Worm (Caenorhabditis elegans) whole organism, L4 larva: Measurements from ENCODE around the gene mmad-1.

Source experiments
- aly-2 ChIP-seq: sonication (generic microtip); optimal IDR thresholded peaks from 2 replicates; lab custom pipeline; 2018; ENCODE audit warnings: missing biosample characterization, missing genetic modification characterization
- ama-1 ChIP-seq: fragments of 150-350 bp; optimal IDR thresholded peaks from 2 replicates; lab custom pipeline; 2014; ENCODE audit warnings: inconsistent platforms, mixed read lengths
- ceh-82 ChIP-seq: sonication (generic microtip); optimal IDR thresholded peaks from 2 replicates; lab custom pipeline; 2017; ENCODE audit warnings: missing biosample characterization, missing genetic modification characterization
- dve-1 ChIP-seq: sonication (generic microtip); optimal IDR thresholded peaks from 2 replicates; lab custom pipeline; 2017; ENCODE audit warnings: antibody characterized with exemption, mild to moderate bottlenecking, missing genetic modification characterization, missing compliant biosample characterization; ENCODE audit not compliant: insufficient read depth
- egl-27 ChIP-seq: sonication (generic microtip); optimal IDR thresholded peaks from 3 replicates; lab custom pipeline; 2017; ENCODE audit warnings: missing biosample characterization, missing genetic modification reagents, missing genetic modification characterization
- lin-38 ChIP-seq: fragments of 200-800 bp; sonication (Bioruptor generic); IDR thresholded peaks from 2 replicates; pipeline ENCODE4 v1.3.6; 2022; ENCODE audit warnings: missing genetic modification reagents, missing genetic modification characterization, missing compliant biosample characterization
- lin-39 ChIP-seq: fragments of 150-350 bp; optimal IDR thresholded peaks from 2 replicates; lab custom pipeline; 2014; ENCODE audit warnings: missing biosample characterization, missing genetic modification reagents, missing genetic modification characterization
- mdt-29 ChIP-seq: fragments of 200-800 bp; sonication (Bioruptor generic); IDR thresholded peaks from 2 replicates; pipeline ENCODE4 v1.3.6; 2022; ENCODE audit warnings: missing genetic modification reagents, missing genetic modification characterization, missing compliant biosample characterization
- mep-1 ChIP-seq: fragments of 150-350 bp; sonication (generic microtip); optimal IDR thresholded peaks from 3 replicates; lab custom pipeline; 2014; ENCODE audit warnings: missing biosample characterization, missing genetic modification characterization
- nhr-28 ChIP-seq: fragments of 150-350 bp; optimal IDR thresholded peaks from 2 replicates; lab custom pipeline; 2014; ENCODE audit warnings: missing biosample characterization, missing genetic modification characterization
- pha-4 ChIP-seq, 2 experiments: fragments of 150-350 bp in 1 of 2; fragments of 200-800 bp in 1 of 2; sonication (Bioruptor generic) in 1 of 2; IDR thresholded peaks in 1 of 2; optimal IDR thresholded peaks in 1 of 2; 2 replicates each; pipeline versions ENCODE4 v1.3.6 to Lab custom; 2014 to 2022; ENCODE audit warnings: missing genetic modification characterization in 2 of 2, missing genetic modification reagents in 2 of 2, missing biosample characterization in 1 of 2, missing compliant biosample characterization in 1 of 2
- saeg-2 ChIP-seq: fragments of 200-800 bp; sonication (Bioruptor generic); IDR thresholded peaks from 2 replicates; pipeline ENCODE4 v1.3.6; 2022; ENCODE audit warnings: missing genetic modification reagents, missing genetic modification characterization, missing compliant biosample characterization

ce11 chrIII:13526702-13527101 is 22.1 kb downstream of the mmad-1 start:
- no peak for TF ChIP-seq lin-38 (GFP tag; lab: Robert Waterston, UW)
- no peak for TF ChIP-seq nhr-28 (tag; lab: Kevin White, UChicago)
- no peak for TF ChIP-seq mdt-29
- TF ChIP-seq saeg-2 (GFP tag; lab: Robert Waterston, UW) = no peak
- no peak for TF ChIP-seq aly-2 (tag; lab: Kevin White, UChicago)
- no peak for TF ChIP-seq ama-1 (lab: Kevin White, UChicago)
- no peak for TF ChIP-seq ceh-82
- no peak for TF ChIP-seq dve-1 (tag; lab: Kevin White, UChicago)
- TF ChIP-seq mep-1 (tag; lab: Kevin White, UChicago) = no peak
- no peak for TF ChIP-seq pha-4 (GFP tag; IDR thresholded peaks at IDR 0.05; lab: Robert Waterston, UW)
- no peak for TF ChIP-seq pha-4 (tag; optimal IDR thresholded peaks at IDR 0.05; lab: Kevin White, UChicago)
- TF ChIP-seq lin-39 = no peak
- TF ChIP-seq egl-27 (tag; lab: Kevin White, UChicago) = no peak
